Worm (Caenorhabditis elegans): ENCODE data around the gene T01C3.11.
A peak's percentile ranks its signal among the peaks of the same experiment; 100 is the strongest.

- TF ChIP-seq egl-27 (tag; optimal IDR thresholded peaks at IDR 0.05) (peak; percentile 10), ztf-11 (tag; optimal IDR thresholded peaks at IDR 0.05) (no peak), lin-15B (tag; optimal IDR thresholded peaks at IDR 0.05) (peak; percentile 98), nhr-28 (tag; optimal IDR thresholded peaks at IDR 0.05) (no peak), pha-4 (tag; optimal IDR thresholded peaks at IDR 0.05) (peak; percentile 95), nfya-1 (tag; optimal IDR thresholded peaks at IDR 0.05; ENCODE audit: insufficient read depth) (peak; percentile 94), nhr-12 (tag; optimal IDR thresholded peaks at IDR 0.05) (no peak), fos-1 (tag; optimal IDR thresholded peaks at IDR 0.05) (no peak), R02D3.7 (tag; optimal IDR thresholded peaks at IDR 0.05) (peak; percentile 88), elt-2 (tag; optimal IDR thresholded peaks at IDR 0.05) (peak; percentile 72)
These were observed 2.9 kb downstream of the T01C3.11 start, which contains the start of the genes fib-1 and mut-15 for ce11 chrV:15002184-15002690.

All from whole organism, L3 larva.